Fruit fly (Drosophila melanogaster): ENCODE results near the gene CG8539.

DNA sequence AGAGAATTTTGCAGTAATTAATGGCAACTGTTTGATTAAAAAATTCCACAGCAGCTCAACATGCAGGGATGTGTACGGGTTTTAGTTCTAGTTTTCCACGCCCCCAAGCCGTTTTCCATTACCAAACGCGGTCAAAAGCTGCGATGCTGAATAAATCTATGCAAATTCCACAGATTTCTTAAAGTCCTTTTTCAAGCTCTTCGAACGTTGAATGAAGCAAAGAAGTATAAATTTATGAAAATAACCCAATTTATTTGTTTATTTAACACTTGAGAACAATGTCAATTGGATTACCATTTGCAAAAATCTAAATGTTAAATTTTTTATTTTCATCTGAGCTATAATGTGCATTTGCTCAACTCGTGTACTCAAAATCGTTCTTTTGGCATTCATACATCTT is 33.4 kb downstream of the CG8539 start, which contains the start of the genes CG42660, CG42661 and Tsp66A:
- TF ChIP-seq Myc (optimal IDR thresholded peaks at IDR 0.05) (no peak), psq (optimal IDR thresholded peaks at IDR 0.05) (no peak), insv (optimal IDR thresholded peaks at IDR 0.05) (no peak), ttk (optimal IDR thresholded peaks at IDR 0.05) (no peak), h (optimal IDR thresholded peaks at IDR 0.05) (no peak), Sin3A (optimal IDR thresholded peaks at IDR 0.05) (no peak)
